Worm (Caenorhabditis elegans) whole organism, young adult: ENCODE data around the gene T08H10.3.
"Not testable (repeated sequence)": the region's sequence is repeated elsewhere in the genome, so short reads cannot be mapped to it uniquely, and the experiment has no call there.

ENCODE experiments used
- F37B4.10 ChIP-seq: fragments of 200-800 bp; sonication (Bioruptor generic); IDR thresholded peaks from 2 replicates; pipeline ENCODE4 v1.3.6; 2022; ENCODE audit warnings: missing genetic modification characterization, missing compliant biosample characterization
- aptf-2 ChIP-seq: fragments of 200-800 bp; sonication (Bioruptor generic); conservative IDR thresholded peaks from 2 replicates; pipeline ENCODE4 v1.3.6; 2022; ENCODE audit warnings: missing genetic modification reagents, missing genetic modification characterization, missing compliant biosample characterization
- dpl-1 ChIP-seq: fragments of 150-350 bp; optimal IDR thresholded peaks from 2 replicates; lab custom pipeline; 2014; ENCODE audit warnings: missing biosample characterization, missing genetic modification reagents, missing genetic modification characterization
- hrde-1 ChIP-seq: sonication (generic microtip); optimal IDR thresholded peaks from 2 replicates; lab custom pipeline; 2016; ENCODE audit warnings: missing genetic modification characterization, mild to moderate bottlenecking, missing compliant biosample characterization, moderate library complexity, missing genotype, missing genetic modification reagents, borderline replicate concordance
- lag-1 ChIP-seq: fragments of 200-800 bp; sonication (Bioruptor generic); IDR thresholded peaks from 2 replicates; pipeline ENCODE4 v1.3.6; 2022; ENCODE audit warnings: missing genetic modification reagents, missing genetic modification characterization, missing compliant biosample characterization
- let-526 ChIP-seq: fragments of 200-800 bp; sonication (Bioruptor generic); IDR thresholded peaks from 2 replicates; pipeline ENCODE4 v1.3.6; 2022; ENCODE audit warnings: missing genetic modification reagents, missing genetic modification characterization, missing compliant biosample characterization
- lsl-1 ChIP-seq: fragments of 200-800 bp; sonication (Bioruptor generic); optimal IDR thresholded peaks from 2 replicates; lab custom pipeline; 2018; ENCODE audit warnings: mild to moderate bottlenecking, missing genetic modification characterization, moderate library complexity, missing compliant biosample characterization
- madf-10 ChIP-seq: sonication (generic microtip); optimal IDR thresholded peaks from 2 replicates; lab custom pipeline; 2016; ENCODE audit warnings: mild to moderate bottlenecking, missing genetic modification characterization, missing compliant biosample characterization
- mxl-1 ChIP-seq: sonication (generic microtip); optimal IDR thresholded peaks from 2 replicates; lab custom pipeline; 2016; ENCODE audit warnings: missing genetic modification characterization, missing compliant biosample characterization
- nhr-27 ChIP-seq: fragments of 200-800 bp; sonication (Bioruptor generic); optimal IDR thresholded peaks from 2 replicates; lab custom pipeline; 2018; ENCODE audit warnings: mild to moderate bottlenecking, missing genetic modification characterization, moderate library complexity, missing compliant biosample characterization
- snpc-4 ChIP-seq, 5 experiments: fragments of 150-350 bp in 1 of 5; sonication (generic microtip) in 4 of 5; optimal IDR thresholded peaks; 2 replicates each; lab custom pipeline; 2014 to 2018; ENCODE audit warnings: missing genetic modification characterization in 5 of 5, missing biosample characterization in 3 of 5, antibody characterized with exemption in 2 of 5, mild to moderate bottlenecking in 2 of 5, missing compliant biosample characterization in 2 of 5, missing genotype in 2 of 5, moderate library complexity in 2 of 5, missing genetic modification reagents in 1 of 5
- unc-62 ChIP-seq: fragments of 150-350 bp; optimal IDR thresholded peaks from 2 replicates; lab custom pipeline; 2014; ENCODE audit warnings: missing biosample characterization, missing genetic modification reagents, missing genetic modification characterization
- xnd-1 ChIP-seq: sonication (generic microtip); optimal IDR thresholded peaks from 2 replicates; lab custom pipeline; 2016; ENCODE audit warnings: missing genotype, missing genetic modification reagents, missing genetic modification characterization, missing compliant biosample characterization
- ztf-6 ChIP-seq: fragments of 200-800 bp; sonication (Bioruptor generic); IDR thresholded peaks from 2 replicates; pipeline ENCODE4 v1.3.6; 2022; ENCODE audit warnings: missing genetic modification reagents, missing genetic modification characterization, missing compliant biosample characterization

- TF ChIP-seq F37B4.10; ztf-6 (GFP tag; lab: Robert Waterston, UW); aptf-2 (GFP tag; lab: Robert Waterston, UW); lag-1 (GFP tag; lab: Robert Waterston, UW); lsl-1 (GFP tag; lab: Kevin White, UChicago); let-526; nhr-27 (tag; lab: Kevin White, UChicago); unc-62; mxl-1 (tag; lab: Kevin White, UChicago); xnd-1 (tag; lab: Kevin White, UChicago); dpl-1; hrde-1 (tag; lab: Kevin White, UChicago); madf-10 (tag; lab: Kevin White, UChicago); snpc-4 (GFP tag; optimal IDR thresholded peaks at IDR 0.05; lab: Kevin White, UChicago); snpc-4 (tag; optimal IDR thresholded peaks at IDR 0.05; lab: Kevin White, UChicago): not testable (repeated sequence)
These were observed 39.0 kb upstream of the T08H10.3 start for ce11 chrV:4432196-4432595.
